Fruit fly (Drosophila melanogaster): Measurements from ENCODE around the gene Cpr73D.

The Cpr73D gene

dm6 chr3L:16985578-16985977 lies 28.1 kb upstream of the Cpr73D start:
- no peak for TF ChIP-seq CrebA (GFP tag; optimal IDR thresholded peaks at IDR 0.05; ENCODE audit: borderline replicate concordance)
- no peak for TF ChIP-seq OdsH (GFP tag; optimal IDR thresholded peaks at IDR 0.05)
- TF ChIP-seq usp (GFP tag; optimal IDR thresholded peaks at IDR 0.05) = no peak
- TF ChIP-seq Rel (GFP tag; optimal IDR thresholded peaks at IDR 0.05) = no peak
- TF ChIP-seq Rel (tag; optimal IDR thresholded peaks at IDR 0.05) = peak; percentile 99
- TF ChIP-seq dmrt93B (GFP tag; optimal IDR thresholded peaks at IDR 0.05) = no peak
- TF ChIP-seq sage (GFP tag; optimal IDR thresholded peaks at IDR 0.05) = no peak
- TF ChIP-seq brk (GFP tag; optimal IDR thresholded peaks at IDR 0.05) = no peak
- no peak for TF ChIP-seq rgr (GFP tag; optimal IDR thresholded peaks at IDR 0.05)
- TF ChIP-seq CG9705 (GFP tag; optimal IDR thresholded peaks at IDR 0.05) = no peak
- no peak for TF ChIP-seq tai (GFP tag; optimal IDR thresholded peaks at IDR 0.05)
- no peak for TF ChIP-seq fru (GFP tag; optimal IDR thresholded peaks at IDR 0.05)
- no peak for TF ChIP-seq br (GFP tag; optimal IDR thresholded peaks at IDR 0.05)
- no peak for TF ChIP-seq Hr78 (GFP tag; optimal IDR thresholded peaks at IDR 0.05)
- TF ChIP-seq woc (GFP tag; optimal IDR thresholded peaks at IDR 0.05) = no peak
- TF ChIP-seq Dif (GFP tag; optimal IDR thresholded peaks at IDR 0.05; ENCODE audit: partially characterized antibody) = no peak
- peak; percentile 41 for TF ChIP-seq Vsx2 (GFP tag; optimal IDR thresholded peaks at IDR 0.05; ENCODE audit: partially characterized antibody)
- peak; percentile 54 for TF ChIP-seq Myc (optimal IDR thresholded peaks at IDR 0.05)
- TF ChIP-seq Hr83 (GFP tag; optimal IDR thresholded peaks at IDR 0.05; ENCODE audit: poor library complexity, severe bottlenecking) = no peak
- no peak for TF ChIP-seq foxo (GFP tag; optimal IDR thresholded peaks at IDR 0.05)
- no peak for TF ChIP-seq GATAd (GFP tag; optimal IDR thresholded peaks at IDR 0.05)

dm6 chr3L:16984813-16985387 lies 27.4 kb upstream of the Cpr73D start:
- TF ChIP-seq Dif (GFP tag; optimal IDR thresholded peaks at IDR 0.05; ENCODE audit: partially characterized antibody) = no peak
- TF ChIP-seq lola (GFP tag; optimal IDR thresholded peaks at IDR 0.05) = no peak
- no peak for TF ChIP-seq OdsH (GFP tag; optimal IDR thresholded peaks at IDR 0.05)
- no peak for TF ChIP-seq HLH106 (tag; optimal IDR thresholded peaks at IDR 0.05)
- no peak for TF ChIP-seq usp (GFP tag; optimal IDR thresholded peaks at IDR 0.05)
- no peak for TF ChIP-seq Sp1 (GFP tag; optimal IDR thresholded peaks at IDR 0.05)
- TF ChIP-seq Vsx2 (GFP tag; optimal IDR thresholded peaks at IDR 0.05; ENCODE audit: partially characterized antibody) = no peak
- TF ChIP-seq psq (GFP tag; optimal IDR thresholded peaks at IDR 0.05) = no peak
- TF ChIP-seq rgr (GFP tag; optimal IDR thresholded peaks at IDR 0.05) = no peak

dm6 chr3L:16984042-16984441 lies 26.6 kb upstream of the Cpr73D start:
- TF ChIP-seq dmrt93B (GFP tag; optimal IDR thresholded peaks at IDR 0.05) = no peak
- TF ChIP-seq HLH106 (tag; optimal IDR thresholded peaks at IDR 0.05) = no peak
- TF ChIP-seq Jra (GFP tag; optimal IDR thresholded peaks at IDR 0.05) = no peak
- no peak for TF ChIP-seq Abd-B (GFP tag; optimal IDR thresholded peaks at IDR 0.05)
- TF ChIP-seq N (GFP tag; optimal IDR thresholded peaks at IDR 0.05) = no peak
- no peak for TF ChIP-seq ey (GFP tag; optimal IDR thresholded peaks at IDR 0.05)
- no peak for TF ChIP-seq Hr83 (GFP tag; optimal IDR thresholded peaks at IDR 0.05; ENCODE audit: poor library complexity, severe bottlenecking)
- TF ChIP-seq h (GFP tag; optimal IDR thresholded peaks at IDR 0.05) = peak; percentile 14
- no peak for TF ChIP-seq GATAd (GFP tag; optimal IDR thresholded peaks at IDR 0.05)
- no peak for TF ChIP-seq dl (GFP tag; optimal IDR thresholded peaks at IDR 0.05; ENCODE audit: insufficient read depth in 1 of 2, partially characterized antibody in 2 of 2)
- TF ChIP-seq Mio (GFP tag; optimal IDR thresholded peaks at IDR 0.05) = no peak
- TF ChIP-seq tai (GFP tag; optimal IDR thresholded peaks at IDR 0.05) = no peak
- TF ChIP-seq Hr78 (GFP tag; optimal IDR thresholded peaks at IDR 0.05) = no peak
- TF ChIP-seq Hnf4 (GFP tag; optimal IDR thresholded peaks at IDR 0.05) = no peak
- TF ChIP-seq lola (GFP tag; optimal IDR thresholded peaks at IDR 0.05) = no peak
- no peak for TF ChIP-seq CG32264 (GFP tag; optimal IDR thresholded peaks at IDR 0.05)
- TF ChIP-seq OdsH (GFP tag; optimal IDR thresholded peaks at IDR 0.05) = no peak
- no peak for TF ChIP-seq Myc (optimal IDR thresholded peaks at IDR 0.05)
- TF ChIP-seq jim (GFP tag; optimal IDR thresholded peaks at IDR 0.05) = no peak
- TF ChIP-seq usp (GFP tag; optimal IDR thresholded peaks at IDR 0.05) = no peak
- TF ChIP-seq psq (GFP tag; optimal IDR thresholded peaks at IDR 0.05) = no peak
- no peak for TF ChIP-seq Rel (GFP tag; optimal IDR thresholded peaks at IDR 0.05)
- peak; percentile 71 for TF ChIP-seq Rel (tag; optimal IDR thresholded peaks at IDR 0.05)
- TF ChIP-seq foxo (GFP tag; optimal IDR thresholded peaks at IDR 0.05) = no peak
- TF ChIP-seq pan (optimal IDR thresholded peaks at IDR 0.05) = no peak
- TF ChIP-seq woc (GFP tag; optimal IDR thresholded peaks at IDR 0.05) = no peak
- no peak for TF ChIP-seq Dfd (GFP tag; optimal IDR thresholded peaks at IDR 0.05)
- no peak for TF ChIP-seq fru (GFP tag; optimal IDR thresholded peaks at IDR 0.05)
- TF ChIP-seq CrebA (GFP tag; optimal IDR thresholded peaks at IDR 0.05; ENCODE audit: borderline replicate concordance) = peak; percentile 66
- TF ChIP-seq Dif (GFP tag; optimal IDR thresholded peaks at IDR 0.05; ENCODE audit: partially characterized antibody) = no peak
- TF ChIP-seq sage (GFP tag; optimal IDR thresholded peaks at IDR 0.05) = peak; percentile 20
- TF ChIP-seq rgr (GFP tag; optimal IDR thresholded peaks at IDR 0.05) = no peak
